Fruit fly (Drosophila melanogaster) whole organism, embryonic: ENCODE measurements around the gene mRpL3.

ENCODE experiments used
- Ada2b ChIP-seq: fragments of 200-800 bp; sonication (Bioruptor generic); IDR thresholded peaks from 2 replicates; pipeline ENCODE4 v1.3.6; 2022; ENCODE audit warnings: missing biosample characterization, missing genetic modification characterization
- BEAF-32 ChIP-seq: fragments of 200-800 bp; sonication (Bioruptor generic); optimal IDR thresholded peaks from 3 replicates; lab custom pipeline; 2017; ENCODE audit warnings: missing biosample characterization, missing genetic modification characterization, mild to moderate bottlenecking, moderate library complexity, missing genetic modification reagents
- Bgb ChIP-seq: fragments of 200-800 bp; sonication (Bioruptor generic); IDR thresholded peaks from 2 replicates; pipeline ENCODE4 v1.3.6; 2022; ENCODE audit warnings: missing biosample characterization, missing genetic modification characterization; ENCODE audit not compliant: partially characterized antibody
- CG10267 ChIP-seq: fragments of 200-800 bp; sonication (Bioruptor generic); optimal IDR thresholded peaks from 2 replicates; lab custom pipeline; 2018; ENCODE audit warnings: missing biosample characterization, mild to moderate bottlenecking, missing genetic modification characterization, moderate library complexity
- CG11085 ChIP-seq: fragments of 200-800 bp; sonication (Bioruptor generic); IDR thresholded peaks from 2 replicates; pipeline ENCODE4 v1.3.6; 2022; ENCODE audit warnings: missing biosample characterization, missing genetic modification characterization
- CG12659 ChIP-seq: fragments of 200-800 bp; sonication (Bioruptor generic); optimal IDR thresholded peaks from 3 replicates; lab custom pipeline; 2017; ENCODE audit warnings: mild to moderate bottlenecking, missing biosample characterization, missing genetic modification reagents, missing genetic modification characterization
- CG13287 ChIP-seq: fragments of 200-800 bp; sonication (Bioruptor generic); IDR thresholded peaks from 2 replicates; pipeline ENCODE4 v1.3.6; 2022; ENCODE audit warnings: missing biosample characterization, missing genetic modification characterization; ENCODE audit not compliant: partially characterized antibody
- CG13775 ChIP-seq: fragments of 200-800 bp; sonication (Bioruptor generic); optimal IDR thresholded peaks from 3 replicates; lab custom pipeline; 2017; ENCODE audit warnings: missing biosample characterization, mild to moderate bottlenecking, missing genetic modification characterization
- CG14860 ChIP-seq: fragments of 200-800 bp; sonication (Bioruptor generic); IDR thresholded peaks from 3 replicates; pipeline ENCODE4 v1.3.6; 2022; ENCODE audit warnings: missing biosample characterization, missing genetic modification characterization; ENCODE audit not compliant: partially characterized antibody
- CG1603 ChIP-seq: fragments of 200-800 bp; sonication (Bioruptor generic); optimal IDR thresholded peaks from 2 replicates; lab custom pipeline; 2019; ENCODE audit warnings: missing biosample characterization, mild to moderate bottlenecking, missing genetic modification characterization, moderate library complexity
- CG17186 ChIP-seq: fragments of 200-800 bp; sonication (Bioruptor generic); optimal IDR thresholded peaks from 3 replicates; lab custom pipeline; 2017; ENCODE audit warnings: missing biosample characterization, missing genetic modification reagents, missing genetic modification characterization
- CG18599 ChIP-seq: fragments of 200-800 bp; sonication (Bioruptor generic); optimal IDR thresholded peaks from 3 replicates; lab custom pipeline; 2017; ENCODE audit warnings: missing biosample characterization, missing genetic modification characterization, mild to moderate bottlenecking, moderate library complexity, missing genetic modification reagents
- CG2678 ChIP-seq: fragments of 200-800 bp; sonication (Bioruptor generic); optimal IDR thresholded peaks from 3 replicates; lab custom pipeline; 2019; ENCODE audit warnings: missing biosample characterization, mild to moderate bottlenecking, missing genetic modification characterization, moderate library complexity
- CG2712 ChIP-seq: fragments of 200-800 bp; optimal IDR thresholded peaks from 3 replicates; lab custom pipeline; 2019; ENCODE audit warnings: missing biosample characterization, mild to moderate bottlenecking, missing genetic modification characterization, moderate library complexity
- CG30020 ChIP-seq: fragments of 200-800 bp; optimal IDR thresholded peaks from 2 replicates; lab custom pipeline; 2019; ENCODE audit warnings: missing biosample characterization, mild to moderate bottlenecking, missing genetic modification characterization, moderate library complexity
- CG3281 ChIP-seq: fragments of 200-800 bp; sonication (Bioruptor generic); optimal IDR thresholded peaks from 3 replicates; lab custom pipeline; 2017; ENCODE audit warnings: missing biosample characterization, mild to moderate bottlenecking, missing genetic modification characterization
- CG34376 ChIP-seq: fragments of 200-800 bp; sonication (Bioruptor generic); optimal IDR thresholded peaks from 2 replicates; lab custom pipeline; 2018; ENCODE audit warnings: missing biosample characterization, mild to moderate bottlenecking, missing genetic modification characterization
- CG4282 ChIP-seq: fragments of 200-800 bp; sonication (Bioruptor generic); optimal IDR thresholded peaks from 2 replicates; lab custom pipeline; 2016; ENCODE audit warnings: missing biosample characterization, missing genetic modification characterization
- CG4707 ChIP-seq: fragments of 200-800 bp; sonication (Bioruptor generic); optimal IDR thresholded peaks from 2 replicates; lab custom pipeline; 2018; ENCODE audit warnings: missing biosample characterization, mild to moderate bottlenecking, missing genetic modification characterization, moderate library complexity
- CG6765 ChIP-seq: fragments of 200-800 bp; sonication (Bioruptor generic); optimal IDR thresholded peaks from 3 replicates; lab custom pipeline; 2017; ENCODE audit warnings: missing biosample characterization, mild to moderate bottlenecking, missing genetic modification characterization
- CG6813 ChIP-seq: fragments of 200-800 bp; sonication (Bioruptor generic); optimal IDR thresholded peaks from 2 replicates; lab custom pipeline; 2017; ENCODE audit warnings: missing biosample characterization, missing genetic modification characterization, mild to moderate bottlenecking, moderate library complexity, missing genetic modification reagents
- CG7839 ChIP-seq: fragments of 200-800 bp; sonication (Bioruptor generic); optimal IDR thresholded peaks from 3 replicates; lab custom pipeline; 2018; ENCODE audit warnings: missing biosample characterization, mild to moderate bottlenecking, missing genetic modification characterization, moderate library complexity
- CG7963 ChIP-seq: fragments of 200-800 bp; sonication (Bioruptor generic); IDR thresholded peaks from 3 replicates; pipeline ENCODE4 v1.3.6; 2022; ENCODE audit warnings: missing biosample characterization, missing genetic modification characterization; ENCODE audit not compliant: partially characterized antibody
- CG9932 ChIP-seq: fragments of 200-800 bp; sonication (Bioruptor generic); IDR thresholded peaks from 2 replicates; pipeline ENCODE4 v1.3.6; 2022; ENCODE audit warnings: missing biosample characterization, missing genetic modification characterization
- Chrac-16 ChIP-seq: fragments of 200-800 bp; sonication (Bioruptor generic); optimal IDR thresholded peaks from 3 replicates; lab custom pipeline; 2016; ENCODE audit warnings: missing biosample characterization, missing genetic modification characterization
- CoRest ChIP-seq: fragments of 200-800 bp; sonication (Bioruptor generic); optimal IDR thresholded peaks from 3 replicates; lab custom pipeline; 2018; ENCODE audit warnings: missing biosample characterization, mild to moderate bottlenecking, missing genetic modification characterization, moderate library complexity
- Dll ChIP-seq: fragments of 200-800 bp; sonication (Bioruptor generic); IDR thresholded peaks from 4 replicates; pipeline ENCODE4 v1.3.6; 2022; ENCODE audit warnings: missing biosample characterization, missing genetic modification characterization; ENCODE audit not compliant: partially characterized antibody
- Dp ChIP-seq: fragments of 200-800 bp; sonication (Bioruptor generic); optimal IDR thresholded peaks from 2 replicates; lab custom pipeline; 2018; ENCODE audit warnings: missing biosample characterization, mild to moderate bottlenecking, missing genetic modification characterization, moderate library complexity
- Fer1 ChIP-seq: fragments of 200-800 bp; sonication (Bioruptor generic); optimal IDR thresholded peaks from 2 replicates; lab custom pipeline; 2017; ENCODE audit warnings: missing biosample characterization, mild to moderate bottlenecking, missing genetic modification characterization
- Fer3 ChIP-seq: fragments of 200-800 bp; sonication (Bioruptor generic); optimal IDR thresholded peaks from 2 replicates; lab custom pipeline; 2018; ENCODE audit warnings: missing biosample characterization, mild to moderate bottlenecking, missing genetic modification characterization, moderate library complexity
- Hmr ChIP-seq: fragments of 200-800 bp; sonication (Bioruptor generic); optimal IDR thresholded peaks from 3 replicates; lab custom pipeline; 2017; ENCODE audit warnings: mild to moderate bottlenecking, missing biosample characterization, missing genetic modification reagents, missing genetic modification characterization
- NFAT ChIP-seq: fragments of 200-800 bp; sonication (Bioruptor generic); IDR thresholded peaks from 2 replicates; pipeline ENCODE4 v1.3.6; 2022; ENCODE audit warnings: missing biosample characterization, missing genetic modification characterization
- Rfx ChIP-seq: fragments of 200-800 bp; sonication (Bioruptor generic); IDR thresholded peaks from 2 replicates; pipeline ENCODE4 v1.3.6; 2022; ENCODE audit warnings: missing biosample characterization, missing genetic modification characterization
- Scr ChIP-seq: fragments of 200-800 bp; sonication (Bioruptor generic); IDR thresholded peaks from 2 replicates; pipeline ENCODE4 v1.3.6; 2022; ENCODE audit warnings: missing biosample characterization, missing genetic modification characterization; ENCODE audit not compliant: partially characterized antibody
- ara ChIP-seq: fragments of 200-800 bp; sonication (Bioruptor generic); IDR thresholded peaks from 2 replicates; pipeline ENCODE4 v1.3.6; 2022; ENCODE audit warnings: missing biosample characterization, missing genetic modification characterization
- ato ChIP-seq: fragments of 200-800 bp; sonication (Bioruptor generic); IDR thresholded peaks from 2 replicates; pipeline ENCODE4 v1.3.6; 2022; ENCODE audit warnings: missing biosample characterization, missing genetic modification characterization; ENCODE audit not compliant: partially characterized antibody
- dpn ChIP-seq, 2 experiments: fragments of 200-800 bp; sonication (Bioruptor generic); optimal IDR thresholded peaks; 3 replicates each; lab custom pipeline; 2016; ENCODE audit warnings: missing biosample characterization in 2 of 2, missing genetic modification characterization in 2 of 2
- ewg ChIP-seq: fragments of 200-800 bp; sonication (Bioruptor generic); optimal IDR thresholded peaks from 3 replicates; lab custom pipeline; 2017; ENCODE audit warnings: mild to moderate bottlenecking, missing biosample characterization, missing genetic modification reagents, missing genetic modification characterization
- hb ChIP-seq: fragments of 200-800 bp; sonication (Bioruptor generic); IDR thresholded peaks from 3 replicates; pipeline ENCODE4 v1.3.6; 2022; ENCODE audit warnings: missing biosample characterization, missing genetic modification characterization; ENCODE audit not compliant: partially characterized antibody
- ind ChIP-seq: fragments of 200-800 bp; sonication (Bioruptor generic); optimal IDR thresholded peaks from 3 replicates; lab custom pipeline; 2016; ENCODE audit warnings: missing biosample characterization, missing genetic modification characterization
- kay ChIP-seq: fragments of 200-800 bp; sonication (Bioruptor generic); optimal IDR thresholded peaks from 2 replicates; lab custom pipeline; 2016; ENCODE audit warnings: missing biosample characterization, missing genetic modification characterization
- nmo ChIP-seq: fragments of 200-800 bp; sonication (Bioruptor generic); optimal IDR thresholded peaks from 2 replicates; lab custom pipeline; 2018; ENCODE audit warnings: missing biosample characterization, mild to moderate bottlenecking, missing genetic modification characterization, moderate library complexity
- prd ChIP-seq, 3 experiments: fragments of >200 bp in 2 of 3; fragments of 200-800 bp in 1 of 3; sonication (Bioruptor generic) in 1 of 3; optimal IDR thresholded peaks in 2 of 3; IDR thresholded peaks in 1 of 3; 2 replicates in 2 of 3; 3 replicates in 1 of 3; pipeline versions ENCODE4 v1.3.6 to Lab custom; 2017 to 2022; ENCODE audit warnings: missing biosample characterization in 1 of 3, missing genetic modification characterization in 1 of 3
- pzg ChIP-seq: fragments of 200-800 bp; sonication (Bioruptor generic); optimal IDR thresholded peaks from 3 replicates; lab custom pipeline; 2018; ENCODE audit warnings: missing biosample characterization, mild to moderate bottlenecking, missing genetic modification characterization, moderate library complexity
- row ChIP-seq: fragments of 200-800 bp; sonication (Bioruptor generic); IDR thresholded peaks from 3 replicates; pipeline ENCODE4 v1.3.6; 2022; ENCODE audit warnings: missing biosample characterization, missing genetic modification characterization
- sug ChIP-seq: fragments of 200-800 bp; optimal IDR thresholded peaks from 2 replicates; lab custom pipeline; 2019; ENCODE audit warnings: missing biosample characterization, mild to moderate bottlenecking, missing genetic modification characterization, moderate library complexity

The mRpL3 gene

DNA sequence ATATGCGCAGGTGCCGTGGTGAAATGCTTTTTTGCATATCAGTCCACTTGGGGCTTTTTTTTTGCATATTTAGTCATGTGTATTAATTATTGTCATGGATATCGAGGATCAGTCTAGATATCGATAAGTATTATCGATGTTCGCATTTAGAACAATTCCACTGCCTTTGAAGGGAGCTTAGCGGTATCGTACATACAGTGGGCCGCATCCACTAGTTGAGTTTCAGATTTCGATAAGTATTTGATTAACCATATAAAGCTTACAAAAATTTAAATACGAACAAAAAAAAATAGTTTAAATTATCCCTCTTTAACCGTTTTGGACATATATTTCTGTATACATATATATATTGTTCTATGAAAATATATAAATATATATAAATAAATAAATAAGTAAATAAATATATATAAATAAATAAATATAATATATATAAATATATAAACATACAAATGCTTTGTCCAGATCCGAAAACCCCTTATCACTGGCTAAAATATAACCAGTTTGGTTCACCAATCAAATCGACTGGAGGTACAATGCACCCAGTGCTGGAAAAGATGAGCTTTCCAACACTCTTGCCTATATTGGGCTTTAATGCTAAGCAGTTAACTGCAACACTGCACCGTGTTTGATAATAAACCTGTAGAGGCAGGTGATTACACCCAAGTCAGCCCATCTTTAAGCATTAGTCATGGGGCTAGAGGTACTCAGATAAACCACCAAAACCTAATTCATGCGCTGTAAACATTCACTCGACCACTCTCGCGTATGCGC is 42.0 kb downstream of the mRpL3 start (continued):
- TF ChIP-seq prd (optimal IDR thresholded peaks at IDR 0.05; lab: Kevin White, UChicago) (no peak), prd (GFP tag; IDR thresholded peaks at IDR 0.05; lab: Robert Waterston, UW) (no peak), Chrac-16 (GFP tag; lab: Kevin White, UChicago) (no peak), CG7839 (peak; percentile 18), hb (GFP tag; lab: Robert Waterston, UW) (peak; percentile 70; the same call in 2 of the 3 replicates), CG30020 (tag; lab: Kevin White, UChicago) (peak; percentile 83), ewg (GFP tag; lab: Kevin White, UChicago) (no peak), kay (GFP tag; lab: Kevin White, UChicago) (no peak), CG14860 (peak; percentile 74), CG6813 (peak; percentile 24), Rfx (GFP tag; lab: Robert Waterston, UW) (peak; percentile 56), ara (GFP tag; lab: Robert Waterston, UW) (no peak), CoRest (tag; lab: Kevin White, UChicago) (peak; percentile 40), Dp (GFP tag; lab: Kevin White, UChicago) (no peak), Ada2b (GFP tag; lab: Robert Waterston, UW) (no peak), CG12659 (GFP tag; lab: Kevin White, UChicago) (peak; percentile 20), CG3281 (GFP tag; lab: Kevin White, UChicago) (peak; percentile 32), CG1603 (tag; lab: Kevin White, UChicago) (peak; percentile 30), Dll (peak; percentile 75; the same call in 3 of the 4 replicates), row (peak; percentile 66), CG7963 (GFP tag; lab: Robert Waterston, UW) (0 out of 3 replicates have a peak, but pooled peaks have one; percentile 38), Scr (GFP tag; lab: Robert Waterston, UW) (peak; percentile 81), CG4707 (GFP tag; lab: Kevin White, UChicago) (peak; percentile 94), Bgb (GFP tag; lab: Robert Waterston, UW) (peak; percentile 75), Hmr (GFP tag; lab: Kevin White, UChicago) (peak; percentile 58), sug (tag; lab: Kevin White, UChicago) (peak; percentile 54), CG2678 (tag; lab: Kevin White, UChicago) (peak; percentile 48), CG18599 (GFP tag; lab: Kevin White, UChicago) (peak; percentile 33), nmo (GFP tag; lab: Kevin White, UChicago) (peak; percentile 22), Fer3 (tag; lab: Kevin White, UChicago) (peak; percentile 7), CG17186 (GFP tag; lab: Kevin White, UChicago) (no peak), pzg (GFP tag; lab: Kevin White, UChicago) (peak; percentile 42), CG4282 (GFP tag; lab: Kevin White, UChicago) (no peak), CG13287 (GFP tag; lab: Robert Waterston, UW) (peak; percentile 81), CG13775 (GFP tag; lab: Kevin White, UChicago) (peak; percentile 0), CG34376 (GFP tag; lab: Kevin White, UChicago) (no peak), NFAT (GFP tag; lab: Robert Waterston, UW) (peak; percentile 9; the same call in 1 of the 2 replicates), Fer1 (GFP tag; lab: Kevin White, UChicago) (peak; percentile 6), CG6765 (GFP tag; lab: Kevin White, UChicago) (peak; percentile 34), CG11085 (no peak), ato (GFP tag; lab: Robert Waterston, UW) (peak; percentile 55), dpn (GFP tag; optimal IDR thresholded peaks at IDR 0.05; lab: Kevin White, UChicago) (peak in 1 of 2 experiments; percentile 14), BEAF-32 (peak; percentile 76), CG10267 (tag; lab: Kevin White, UChicago) (peak; percentile 5), CG2712 (peak; percentile 31), CG9932 (GFP tag; lab: Robert Waterston, UW) (peak; percentile 62), ind (GFP tag; lab: Kevin White, UChicago) (peak; percentile 3)
